Worm (Caenorhabditis elegans): Measurements from ENCODE around the gene rsa-2.

DNA sequence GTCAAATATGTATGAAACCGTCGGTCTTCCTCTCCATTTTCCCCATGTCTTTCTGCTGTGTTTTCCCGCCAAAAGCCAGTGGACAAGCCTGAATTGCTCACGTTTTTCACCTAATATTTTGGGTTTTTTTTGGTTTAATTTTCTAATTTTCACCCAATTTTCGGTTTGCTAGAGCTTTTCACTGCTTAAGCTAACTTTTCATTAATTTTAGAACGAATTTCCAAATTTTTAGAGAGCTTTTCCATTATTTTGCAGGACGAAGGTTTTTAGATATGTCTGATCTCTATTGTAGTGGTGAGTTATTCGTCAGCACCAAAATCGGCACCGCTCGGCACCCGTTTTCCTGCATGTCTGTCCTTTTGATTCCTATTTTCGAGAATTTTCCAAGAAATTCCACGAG, 9.7 kb upstream of the rsa-2 start:
- TF ChIP-seq nhr-25 (tag; optimal IDR thresholded peaks at IDR 0.05) (no peak), lin-13 (GFP tag; optimal IDR thresholded peaks at IDR 0.05) (no peak), nhr-12 (tag; optimal IDR thresholded peaks at IDR 0.05) (no peak), mab-5 (tag; optimal IDR thresholded peaks at IDR 0.05) (no peak), nhr-11 (tag; optimal IDR thresholded peaks at IDR 0.05) (no peak), unc-62 (GFP tag; optimal IDR thresholded peaks at IDR 0.05) (no peak), snpc-4 (tag; optimal IDR thresholded peaks at IDR 0.05) (no peak), elt-1 (tag; optimal IDR thresholded peaks at IDR 0.05) (no peak)
